Worm (Caenorhabditis elegans) whole organism, mixed stage, embryonic: ENCODE measurements around the gene C05G5.2.
A peak's percentile ranks its signal among the peaks of the same experiment; 100 is the strongest.

Source experiments
- elt-1 ChIP-seq: sonication (generic microtip); optimal IDR thresholded peaks from 2 replicates; lab custom pipeline; 2017; ENCODE audit warnings: missing genetic modification characterization, mild to moderate bottlenecking, missing compliant biosample characterization, antibody characterized with exemption, moderate library complexity, borderline replicate concordance; ENCODE audit not compliant: insufficient read depth
- lin-13 ChIP-seq: fragments of 150-350 bp; optimal IDR thresholded peaks from 2 replicates; lab custom pipeline; 2014; ENCODE audit warnings: missing biosample characterization, missing genetic modification characterization
- lsy-2 ChIP-seq: fragments of 150-350 bp; optimal IDR thresholded peaks from 2 replicates; lab custom pipeline; 2014; ENCODE audit warnings: missing biosample characterization, missing genetic modification characterization
- mab-5 ChIP-seq: fragments of 150-350 bp; optimal IDR thresholded peaks from 2 replicates; lab custom pipeline; 2014; ENCODE audit warnings: missing biosample characterization, missing genetic modification characterization
- nhr-12 ChIP-seq: fragments of 150-350 bp; optimal IDR thresholded peaks from 2 replicates; lab custom pipeline; 2014; ENCODE audit warnings: missing biosample characterization, missing genetic modification characterization
- nhr-237 ChIP-seq: fragments of 150-350 bp; optimal IDR thresholded peaks from 2 replicates; lab custom pipeline; 2014; ENCODE audit warnings: missing biosample characterization, missing genetic modification characterization
- nhr-76 ChIP-seq: sonication (generic microtip); optimal IDR thresholded peaks from 2 replicates; lab custom pipeline; 2017; ENCODE audit warnings: missing biosample characterization, missing genetic modification characterization
- pha-4 ChIP-seq: fragments of 150-350 bp; optimal IDR thresholded peaks from 2 replicates; lab custom pipeline; 2018; ENCODE audit warnings: missing biosample characterization, missing genetic modification reagents, missing genetic modification characterization
- sem-2 ChIP-seq: fragments of 200-800 bp; sonication (Bioruptor generic); optimal IDR thresholded peaks from 2 replicates; lab custom pipeline; 2018; ENCODE audit warnings: mild to moderate bottlenecking, missing genetic modification characterization, missing compliant biosample characterization
- snpc-4 ChIP-seq: fragments of 150-350 bp; optimal IDR thresholded peaks from 2 replicates; lab custom pipeline; 2014; ENCODE audit warnings: missing biosample characterization, missing genetic modification characterization
- unc-62 ChIP-seq: fragments of 150-350 bp; optimal IDR thresholded peaks from 2 replicates; lab custom pipeline; 2014; ENCODE audit warnings: missing biosample characterization, missing genetic modification reagents, missing genetic modification characterization
- zip-8 ChIP-seq: fragments of 150-350 bp; optimal IDR thresholded peaks from 2 replicates; lab custom pipeline; 2014; ENCODE audit warnings: missing biosample characterization, missing genetic modification characterization
- ztf-11 ChIP-seq: fragments of 150-350 bp; optimal IDR thresholded peaks from 2 replicates; lab custom pipeline; 2014; ENCODE audit warnings: missing biosample characterization, missing genetic modification characterization

- TF ChIP-seq sem-2 (GFP tag; lab: Kevin White, UChicago) (no peak), zip-8 (tag; lab: Kevin White, UChicago) (no peak), unc-62 (GFP tag; lab: Kevin White, UChicago) (no peak), snpc-4 (tag; lab: Kevin White, UChicago) (no peak), lsy-2 (tag; lab: Kevin White, UChicago) (no peak), ztf-11 (tag; lab: Kevin White, UChicago) (no peak), nhr-237 (tag; lab: Kevin White, UChicago) (no peak), nhr-12 (tag; lab: Kevin White, UChicago) (no peak), pha-4 (tag; lab: Kevin White, UChicago) (no peak), elt-1 (tag; lab: Kevin White, UChicago) (peak; percentile 92), mab-5 (no peak), nhr-76 (no peak), lin-13 (no peak)
Measured at ce11 chrX:14699866-14700265, 47.2 kb upstream of the C05G5.2 start, which contains the start of gene hch-1.
